Worm (Caenorhabditis elegans): ENCODE data around the gene jmjd-1.2.
A peak's percentile ranks its signal among the peaks of the same experiment; 100 is the strongest.

The jmjd-1.2 gene

DNA sequence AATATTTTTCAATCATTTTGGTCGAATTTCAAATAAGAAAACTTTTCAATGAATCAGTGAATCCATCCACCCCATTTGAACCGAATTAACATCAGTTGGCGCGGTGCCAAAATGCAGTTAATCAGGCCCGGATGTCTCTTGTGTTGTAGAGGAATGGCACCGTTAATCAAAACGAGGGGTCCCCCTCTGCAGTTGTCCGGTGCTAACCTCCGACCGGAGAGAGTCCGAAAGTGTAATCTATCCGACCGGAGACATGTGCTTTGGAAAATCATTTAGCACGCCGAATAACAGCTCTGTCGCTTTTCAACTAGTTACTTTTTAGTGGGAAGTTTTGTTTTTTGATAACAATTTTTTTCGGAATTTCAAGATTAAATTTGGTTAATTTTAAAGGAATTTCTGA, 15.5 kb upstream of the jmjd-1.2 start:
- no peak for TF ChIP-seq pros-1 (tag; optimal IDR thresholded peaks at IDR 0.05)
- TF ChIP-seq ceh-14 (tag; optimal IDR thresholded peaks at IDR 0.05), result no peak
- TF ChIP-seq ceh-24 (tag; optimal IDR thresholded peaks at IDR 0.05), result no peak

DNA sequence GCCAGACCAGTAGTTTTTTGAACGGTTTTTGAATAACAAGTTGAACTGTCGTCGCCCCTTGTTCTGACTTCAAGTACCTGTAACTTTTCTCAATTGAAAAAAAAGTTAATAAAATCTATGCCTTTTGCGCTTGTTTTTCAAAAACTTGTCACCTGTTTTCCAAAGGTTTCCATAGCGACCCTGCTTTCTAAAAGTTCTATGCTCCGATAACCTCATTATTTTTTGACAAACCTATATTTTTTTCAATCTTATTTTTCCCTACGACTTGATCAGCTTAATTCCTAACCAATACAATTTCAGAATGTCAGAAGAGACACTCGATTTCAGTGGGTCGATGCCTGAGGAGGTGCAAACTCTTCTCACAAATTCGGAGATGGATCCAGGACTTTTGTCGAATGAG, 13.4 kb upstream of the jmjd-1.2 start, which contains the start of gene F29B9.8:
TSS of gene F29B9.8 (plus strand) at position 301 of the 400 bp plus-strand sequence.
- TF ChIP-seq ceh-19 (GFP tag; optimal IDR thresholded peaks at IDR 0.05) (no peak), unc-55 (GFP tag; optimal IDR thresholded peaks at IDR 0.05) (no peak), ceh-48 (tag; optimal IDR thresholded peaks at IDR 0.05) (no peak), dve-1 (tag; optimal IDR thresholded peaks at IDR 0.05) (no peak)

ce11 chrIV:4649460-4649859, 11.3 kb upstream of the jmjd-1.2 start, which contains the start of gene F29B9.7:
TSS of gene F29B9.7 (plus strand) at chrIV:4649760.
- TF ChIP-seq pha-2 (tag; optimal IDR thresholded peaks at IDR 0.05), result no peak
- no peak for TF ChIP-seq gmeb-2 (tag; optimal IDR thresholded peaks at IDR 0.05)
- no peak for TF ChIP-seq ceh-6 (GFP tag; optimal IDR thresholded peaks at IDR 0.05)
- no peak for TF ChIP-seq ztf-16 (tag; optimal IDR thresholded peaks at IDR 0.05)
- TF ChIP-seq pat-9 (tag; optimal IDR thresholded peaks at IDR 0.05), result no peak
- TF ChIP-seq sox-4 (tag; optimal IDR thresholded peaks at IDR 0.05), result no peak
- TF ChIP-seq ceh-24 (tag; optimal IDR thresholded peaks at IDR 0.05), result no peak
- no peak for TF ChIP-seq lin-11 (tag; optimal IDR thresholded peaks at IDR 0.05)
- TF ChIP-seq syd-9 (tag; optimal IDR thresholded peaks at IDR 0.05), result no peak
- no peak for TF ChIP-seq C38D4.7 (GFP tag; optimal IDR thresholded peaks at IDR 0.05)

ce11 chrIV:4650624-4651094, 10.1 kb upstream of the jmjd-1.2 start, which contains the start of gene ubc-9:
TSS of gene ubc-9 (plus strand) at chrIV:4651044.
- TF ChIP-seq syd-9 (tag; optimal IDR thresholded peaks at IDR 0.05) (no peak), pros-1 (tag; optimal IDR thresholded peaks at IDR 0.05) (no peak), ceh-31 (tag; optimal IDR thresholded peaks at IDR 0.05) (peak; percentile 60), eyg-1 (tag; optimal IDR thresholded peaks at IDR 0.05) (no peak), ceh-9 (tag; optimal IDR thresholded peaks at IDR 0.05) (no peak), mec-3 (tag; optimal IDR thresholded peaks at IDR 0.05; ENCODE audit: borderline replicate concordance) (no peak), fax-1 (tag; optimal IDR thresholded peaks at IDR 0.05) (no peak), ama-1 (optimal IDR thresholded peaks at IDR 0.05) (no peak), unc-55 (GFP tag; optimal IDR thresholded peaks at IDR 0.05) (no peak), Y22D7AL.16 (tag; optimal IDR thresholded peaks at IDR 0.05) (no peak), K02D7.2 (tag; optimal IDR thresholded peaks at IDR 0.05) (no peak), lin-11 (tag; optimal IDR thresholded peaks at IDR 0.05) (no peak), ets-4 (tag; optimal IDR thresholded peaks at IDR 0.05) (no peak), ceh-14 (tag; optimal IDR thresholded peaks at IDR 0.05) (peak; percentile 35), ceh-45 (GFP tag; IDR thresholded peaks at IDR 0.05) (no peak), hlh-6 (tag; optimal IDR thresholded peaks at IDR 0.05) (no peak), nfya-1 (tag; optimal IDR thresholded peaks at IDR 0.05) (peak; percentile 42), nhr-11 (tag; optimal IDR thresholded peaks at IDR 0.05) (no peak), ceh-6 (GFP tag; optimal IDR thresholded peaks at IDR 0.05) (no peak), C38D4.7 (GFP tag; optimal IDR thresholded peaks at IDR 0.05) (no peak), ahr-1 (tag; optimal IDR thresholded peaks at IDR 0.05) (no peak), dve-1 (tag; optimal IDR thresholded peaks at IDR 0.05) (no peak), ceh-19 (GFP tag; optimal IDR thresholded peaks at IDR 0.05) (no peak), K09A11.1 (tag; optimal IDR thresholded peaks at IDR 0.05; ENCODE audit: insufficient read depth) (no peak), ceh-2 (tag; optimal IDR thresholded peaks at IDR 0.05) (no peak), madf-2 (tag; optimal IDR thresholded peaks at IDR 0.05) (peak; percentile 36), ceh-34 (tag; optimal IDR thresholded peaks at IDR 0.05) (peak; percentile 22), sdc-2 (tag; optimal IDR thresholded peaks at IDR 0.05) (no peak), F13H6.1 (tag; optimal IDR thresholded peaks at IDR 0.05) (no peak), pha-2 (tag; optimal IDR thresholded peaks at IDR 0.05) (no peak), nhr-232 (tag; optimal IDR thresholded peaks at IDR 0.05) (no peak), ttx-3 (tag; optimal IDR thresholded peaks at IDR 0.05) (peak; percentile 15), pag-3 (tag; optimal IDR thresholded peaks at IDR 0.05; ENCODE audit: borderline replicate concordance) (no peak), ceh-24 (tag; optimal IDR thresholded peaks at IDR 0.05) (no peak), che-1 (tag; optimal IDR thresholded peaks at IDR 0.05) (no peak), ref-2 (tag; optimal IDR thresholded peaks at IDR 0.05) (peak; percentile 45), pha-4 (tag; optimal IDR thresholded peaks at IDR 0.05) (no peak), elt-4 (tag; optimal IDR thresholded peaks at IDR 0.05) (no peak), ceh-22 (tag; optimal IDR thresholded peaks at IDR 0.05) (no peak), unc-86 (tag; optimal IDR thresholded peaks at IDR 0.05) (no peak), ceh-30 (tag; optimal IDR thresholded peaks at IDR 0.05) (no peak)
